Worm (Caenorhabditis elegans) whole organism, L4 larva: ENCODE data around the gene npax-3.
A peak's percentile ranks its signal among the peaks of the same experiment; 100 is the strongest.

Experiments used
- F10B5.3 ChIP-seq: sonication (generic microtip); optimal IDR thresholded peaks from 2 replicates; lab custom pipeline; 2016; ENCODE audit warnings: mild to moderate bottlenecking, missing genetic modification characterization, missing compliant biosample characterization
- Y5F2A.4 ChIP-seq: fragments of 200-800 bp; sonication (Bioruptor generic); optimal IDR thresholded peaks from 2 replicates; lab custom pipeline; 2018; ENCODE audit warnings: mild to moderate bottlenecking, missing genetic modification characterization, missing compliant biosample characterization
- aha-1 ChIP-seq: fragments of 150-350 bp; peaks from one replicate; lab custom pipeline; 2014; ENCODE audit warnings: missing biosample characterization, missing genetic modification characterization
- ama-1 ChIP-seq: fragments of 150-350 bp; optimal IDR thresholded peaks from 2 replicates; lab custom pipeline; 2014; ENCODE audit warnings: inconsistent platforms, mixed read lengths
- arid-1 ChIP-seq: fragments of 200-800 bp; sonication (Bioruptor generic); conservative IDR thresholded peaks from 2 replicates; pipeline ENCODE4 v1.3.6; 2022; ENCODE audit warnings: missing genetic modification reagents, missing genetic modification characterization, missing compliant biosample characterization
- ceh-20 ChIP-seq: fragments of 200-800 bp; sonication (Bioruptor generic); IDR thresholded peaks from 2 replicates; pipeline ENCODE4 v1.3.6; 2022; ENCODE audit warnings: missing genetic modification reagents, missing genetic modification characterization, missing compliant biosample characterization
- ceh-28 ChIP-seq: fragments of 150-350 bp; optimal IDR thresholded peaks from 2 replicates; lab custom pipeline; 2014; ENCODE audit warnings: missing biosample characterization, missing genetic modification reagents, missing genetic modification characterization
- ceh-32 ChIP-seq: sonication (generic microtip); optimal IDR thresholded peaks from 2 replicates; lab custom pipeline; 2016; ENCODE audit warnings: mild to moderate bottlenecking, missing genetic modification characterization, missing compliant biosample characterization; ENCODE audit not compliant: poor library complexity
- ces-1 ChIP-seq: fragments of 150-350 bp; sonication (generic microtip); optimal IDR thresholded peaks from 4 replicates; lab custom pipeline; 2014; ENCODE audit warnings: missing biosample characterization, missing genetic modification reagents, missing genetic modification characterization
- cey-2 ChIP-seq: sonication (generic microtip); optimal IDR thresholded peaks from 3 replicates; lab custom pipeline; 2017; ENCODE audit warnings: missing genetic modification characterization, mild to moderate bottlenecking, missing compliant biosample characterization, antibody characterized with exemption, borderline replicate concordance; ENCODE audit not compliant: insufficient read depth
- daf-16 ChIP-seq, 3 experiments: sonication (generic microtip); optimal IDR thresholded peaks; 2 replicates each; lab custom pipeline; 2016 to 2017; ENCODE audit warnings: missing genetic modification characterization in 3 of 3, missing genetic modification reagents in 3 of 3, mild to moderate bottlenecking in 2 of 3, missing compliant biosample characterization in 2 of 3, missing biosample characterization in 1 of 3, moderate library complexity in 1 of 3
- daf-8 ChIP-seq: fragments of 200-800 bp; sonication (Bioruptor generic); IDR thresholded peaks from 2 replicates; pipeline ENCODE4 v1.3.6; 2022; ENCODE audit warnings: missing genetic modification characterization, missing compliant biosample characterization
- dmd-6 ChIP-seq: fragments of 200-800 bp; sonication (Bioruptor generic); IDR thresholded peaks from 2 replicates; pipeline ENCODE4 v1.3.6; 2022; ENCODE audit warnings: missing genetic modification reagents, missing genetic modification characterization, missing compliant biosample characterization
- dmd-9 ChIP-seq: fragments of 200-800 bp; sonication (Bioruptor generic); IDR thresholded peaks from 2 replicates; pipeline ENCODE4 v1.3.6; 2022; ENCODE audit warnings: missing genetic modification reagents, missing genetic modification characterization, missing compliant biosample characterization
- dpl-1 ChIP-seq: fragments of 150-350 bp; optimal IDR thresholded peaks from 2 replicates; lab custom pipeline; 2014; ENCODE audit warnings: missing biosample characterization, missing genetic modification reagents, missing genetic modification characterization
- duxl-1 ChIP-seq: sonication (generic microtip); optimal IDR thresholded peaks from 2 replicates; lab custom pipeline; 2016; ENCODE audit warnings: mild to moderate bottlenecking, missing genetic modification characterization, moderate library complexity, missing compliant biosample characterization; ENCODE audit not compliant: poor library complexity
- egl-43 ChIP-seq: fragments of 200-800 bp; sonication (Bioruptor generic); IDR thresholded peaks from 2 replicates; pipeline ENCODE4 v1.3.6; 2022; ENCODE audit warnings: missing genetic modification reagents, missing genetic modification characterization, missing compliant biosample characterization
- fos-1 ChIP-seq: fragments of 150-350 bp; optimal IDR thresholded peaks from 2 replicates; lab custom pipeline; 2014; ENCODE audit warnings: missing biosample characterization, missing genetic modification characterization
- hlh-11 ChIP-seq: fragments of 200-800 bp; sonication (Bioruptor generic); optimal IDR thresholded peaks from 2 replicates; lab custom pipeline; 2018; ENCODE audit warnings: mild to moderate bottlenecking, missing genetic modification characterization, missing compliant biosample characterization
- hlh-30 ChIP-seq: sonication (generic microtip); optimal IDR thresholded peaks from 2 replicates; lab custom pipeline; 2017; ENCODE audit warnings: antibody characterized with exemption, mild to moderate bottlenecking, missing genetic modification characterization, missing compliant biosample characterization; ENCODE audit not compliant: insufficient read depth
- lin-13 ChIP-seq: fragments of 150-350 bp; optimal IDR thresholded peaks from 2 replicates; lab custom pipeline; 2014; ENCODE audit warnings: missing biosample characterization, missing genetic modification reagents, missing genetic modification characterization
- lin-39 ChIP-seq: fragments of 150-350 bp; optimal IDR thresholded peaks from 2 replicates; lab custom pipeline; 2014; ENCODE audit warnings: missing biosample characterization, missing genetic modification reagents, missing genetic modification characterization
- lir-3 ChIP-seq: sonication (generic microtip); optimal IDR thresholded peaks from 2 replicates; lab custom pipeline; 2016; ENCODE audit warnings: mild to moderate bottlenecking, missing genetic modification characterization, missing compliant biosample characterization
- lsy-2 ChIP-seq, 2 experiments: fragments of 150-350 bp in 1 of 2; sonication (generic microtip) in 1 of 2; optimal IDR thresholded peaks; 2 replicates each; lab custom pipeline; 2014 to 2017; ENCODE audit warnings: missing biosample characterization in 2 of 2, missing genetic modification characterization in 2 of 2
- madf-5 ChIP-seq, 2 experiments: fragments of 200-800 bp; sonication (Bioruptor generic); IDR thresholded peaks; 2 replicates each; pipeline ENCODE4 v1.3.6; 2022; ENCODE audit warnings: missing compliant biosample characterization in 2 of 2, missing genetic modification characterization in 2 of 2
- mdl-1 ChIP-seq, 2 experiments: fragments of 150-350 bp in 1 of 2; sonication (generic microtip) in 1 of 2; optimal IDR thresholded peaks; 2 replicates each; lab custom pipeline; 2014 to 2017; ENCODE audit warnings: missing biosample characterization in 2 of 2, missing genetic modification characterization in 2 of 2
- mxl-2 ChIP-seq: fragments of 200-800 bp; sonication (Bioruptor generic); conservative IDR thresholded peaks from 2 replicates; pipeline ENCODE4 v1.3.6; 2022; ENCODE audit warnings: missing genetic modification reagents, missing genetic modification characterization, missing compliant biosample characterization
- mxl-3 ChIP-seq: fragments of 200-800 bp; sonication (Bioruptor generic); optimal IDR thresholded peaks from 2 replicates; lab custom pipeline; 2018; ENCODE audit warnings: mild to moderate bottlenecking, missing genetic modification characterization, missing compliant biosample characterization
- nhr-28 ChIP-seq: fragments of 150-350 bp; optimal IDR thresholded peaks from 2 replicates; lab custom pipeline; 2014; ENCODE audit warnings: missing biosample characterization, missing genetic modification characterization
- nhr-48 ChIP-seq: sonication (generic microtip); optimal IDR thresholded peaks from 2 replicates; lab custom pipeline; 2016; ENCODE audit warnings: mild to moderate bottlenecking, missing genetic modification characterization, missing compliant biosample characterization
- nhr-77 ChIP-seq: fragments of 150-350 bp; optimal IDR thresholded peaks from 2 replicates; lab custom pipeline; 2014; ENCODE audit warnings: missing biosample characterization, missing genetic modification characterization
- pqm-1 ChIP-seq: sonication (generic microtip); optimal IDR thresholded peaks from 2 replicates; lab custom pipeline; 2017; ENCODE audit warnings: missing biosample characterization, missing genetic modification characterization
- snpc-1.2 ChIP-seq: fragments of 200-800 bp; sonication (Bioruptor generic); IDR thresholded peaks from 2 replicates; pipeline ENCODE4 v1.3.6; 2022; ENCODE audit warnings: missing genetic modification reagents, missing genetic modification characterization, missing compliant biosample characterization
- spr-3 ChIP-seq: fragments of 200-800 bp; sonication (Bioruptor generic); optimal IDR thresholded peaks from 2 replicates; lab custom pipeline; 2018; ENCODE audit warnings: mild to moderate bottlenecking, missing genetic modification characterization, missing compliant biosample characterization
- unc-130 ChIP-seq: sonication (generic microtip); optimal IDR thresholded peaks from 2 replicates; lab custom pipeline; 2016; ENCODE audit warnings: missing genetic modification reagents, missing genetic modification characterization, missing compliant biosample characterization
- unc-62 ChIP-seq, 3 experiments: fragments of 150-350 bp in 1 of 3; sonication (generic microtip); optimal IDR thresholded peaks in 2 of 3; peaks in 1 of 3; 1 replicate in 1 of 3; 2 replicates in 2 of 3; lab custom pipeline; 2014 to 2017; ENCODE audit warnings: missing biosample characterization in 3 of 3, missing genetic modification characterization in 3 of 3, missing genetic modification reagents in 3 of 3, missing genotype in 1 of 3
- zfp-3 ChIP-seq: fragments of 200-800 bp; sonication (Bioruptor generic); conservative IDR thresholded peaks from 2 replicates; pipeline ENCODE4 v1.3.6; 2022; ENCODE audit warnings: missing genetic modification reagents, missing genetic modification characterization, missing compliant biosample characterization
- zip-2 ChIP-seq: fragments of 150-350 bp; optimal IDR thresholded peaks from 2 replicates; lab custom pipeline; 2014; ENCODE audit warnings: missing biosample characterization, missing genetic modification characterization
- ztf-7 ChIP-seq: fragments of 150-350 bp; optimal IDR thresholded peaks from 2 replicates; lab custom pipeline; 2014; ENCODE audit warnings: missing biosample characterization, missing genetic modification characterization

The npax-3 gene

DNA sequence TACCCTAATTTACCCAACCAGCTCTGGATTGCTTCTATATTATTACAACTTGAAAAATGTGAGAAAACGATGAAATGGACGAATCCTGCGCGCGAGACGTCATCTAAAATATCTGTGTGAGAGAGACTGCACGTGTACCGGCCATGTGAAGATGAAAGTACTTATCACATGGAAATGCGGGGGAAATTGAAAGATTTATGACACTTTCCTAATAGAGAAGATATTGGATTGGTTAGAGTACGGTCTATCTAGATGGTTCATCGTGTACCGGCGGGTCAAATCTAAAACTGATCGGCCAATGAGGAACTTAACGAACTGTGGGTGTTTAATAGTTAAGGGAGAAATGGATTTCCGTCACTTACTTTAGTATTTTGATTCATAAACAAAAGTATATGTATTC is 45.9 kb downstream of the npax-3 start:
- TF ChIP-seq Y5F2A.4 (GFP tag; lab: Kevin White, UChicago) (no peak), mxl-2 (GFP tag; lab: Robert Waterston, UW) (peak; percentile 81), lir-3 (no peak), daf-16 (GFP tag; optimal IDR thresholded peaks at IDR 0.05; lab: Kevin White, UChicago) (no peak), daf-16 (tag; optimal IDR thresholded peaks at IDR 0.05; lab: Kevin White, UChicago) (no peak), nhr-48 (tag; lab: Kevin White, UChicago) (peak; percentile 94), mdl-1 (tag; optimal IDR thresholded peaks at IDR 0.05; lab: Kevin White, UChicago) (peak in 1 of 2 experiments; percentile 87), dmd-6 (peak; percentile 38), fos-1 (tag; lab: Kevin White, UChicago) (no peak), hlh-30 (tag; lab: Kevin White, UChicago) (peak; percentile 76), dmd-9 (GFP tag; lab: Robert Waterston, UW) (no peak), cey-2 (tag; lab: Kevin White, UChicago) (peak; percentile 75), dpl-1 (GFP tag; lab: Kevin White, UChicago) (peak; percentile 34), spr-3 (GFP tag; lab: Kevin White, UChicago) (no peak), nhr-77 (tag; lab: Kevin White, UChicago) (no peak), ceh-20 (GFP tag; lab: Robert Waterston, UW) (0 out of 2 replicates have a peak, but pooled peaks have one; percentile 40), ama-1 (lab: Kevin White, UChicago) (no peak), F10B5.3 (no peak), pqm-1 (tag; lab: Kevin White, UChicago) (no peak), hlh-11 (tag; lab: Kevin White, UChicago) (peak; percentile 72), nhr-28 (tag; lab: Kevin White, UChicago) (peak; percentile 71), ceh-32 (no peak), lsy-2 (tag; optimal IDR thresholded peaks at IDR 0.05; lab: Kevin White, UChicago) (peak in 1 of 2 experiments; percentile 54), ztf-7 (tag; lab: Kevin White, UChicago) (no peak), mxl-3 (GFP tag; lab: Kevin White, UChicago) (peak; percentile 83), ces-1 (no peak), unc-130 (GFP tag; lab: Kevin White, UChicago) (no peak), zfp-3 (no peak), egl-43 (GFP tag; lab: Robert Waterston, UW) (no peak), lin-39 (tag; lab: Kevin White, UChicago) (no peak), snpc-1.2 (GFP tag; lab: Robert Waterston, UW) (no peak), ceh-28 (tag; lab: Kevin White, UChicago) (no peak)

DNA sequence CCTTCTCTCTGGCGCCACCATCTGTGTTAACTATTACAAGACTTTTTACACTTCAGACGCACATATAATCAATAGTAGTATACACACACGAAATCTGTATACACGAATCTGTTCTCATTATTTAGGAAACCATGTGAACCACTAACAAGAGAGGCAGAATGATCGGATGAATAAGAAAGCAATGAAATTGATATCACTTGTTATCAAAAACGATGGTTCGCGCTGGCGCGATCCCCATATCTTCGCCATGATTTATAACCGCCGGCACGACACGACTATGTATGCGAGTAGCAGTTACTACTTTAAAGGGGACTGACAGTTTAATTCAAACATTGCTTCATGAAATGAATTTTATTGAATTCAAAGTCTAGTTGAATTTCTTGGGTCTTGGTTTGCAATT is 46.6 kb downstream of the npax-3 start:
- TF ChIP-seq lin-13 (GFP tag; lab: Kevin White, UChicago) (no peak), zfp-3 (no peak), madf-5 (GFP tag; IDR thresholded peaks at IDR 0.05; lab: Robert Waterston, UW) (no peak), zip-2 (tag; lab: Kevin White, UChicago) (no peak), aha-1 (peak; percentile 60), daf-8 (GFP tag; lab: Robert Waterston, UW) (no peak)

DNA sequence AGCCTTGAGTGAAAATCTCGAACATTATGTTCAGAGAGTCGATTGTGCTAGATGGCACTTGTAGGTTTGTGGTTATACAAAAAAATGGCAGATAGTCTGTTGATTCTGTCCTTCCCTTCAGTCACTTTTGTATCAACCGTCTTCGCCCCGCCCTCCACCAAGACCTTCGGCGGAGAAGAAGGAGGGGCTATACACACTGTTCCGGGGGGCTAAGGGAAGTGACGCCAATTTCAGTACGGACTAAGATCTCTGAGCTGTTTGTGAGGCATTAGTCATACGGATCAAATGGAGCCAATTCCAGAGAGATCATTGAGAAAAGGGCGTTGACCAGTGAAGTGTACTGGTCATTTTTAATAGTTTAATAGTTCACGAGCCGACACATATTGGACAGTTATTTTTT is 47.4 kb downstream of the npax-3 start, which contains the start of gene swt-3:
TSS of gene swt-3 (minus strand) at position 101 of the 400 bp plus-strand sequence.
- TF ChIP-seq aha-1 (peak; percentile 44), mxl-2 (GFP tag; lab: Robert Waterston, UW) (peak; percentile 64; the same call in 1 of the 2 replicates), unc-62 (GFP tag; optimal IDR thresholded peaks at IDR 0.05 in 1 of 2; lab: Kevin White, UChicago) (peak in 1 of 2 experiments; percentile 42), unc-62 (tag; optimal IDR thresholded peaks at IDR 0.05; lab: Kevin White, UChicago) (no peak), arid-1 (GFP tag; lab: Robert Waterston, UW) (no peak), duxl-1 (tag; lab: Kevin White, UChicago) (no peak)
